Fruit fly (Drosophila melanogaster): ENCODE measurements around the gene CG17177.

- TF ChIP-seq psq (optimal IDR thresholded peaks at IDR 0.05) (no peak), EcR (GFP tag; optimal IDR thresholded peaks at IDR 0.05) (no peak), pan (optimal IDR thresholded peaks at IDR 0.05) (no peak), Dll (optimal IDR thresholded peaks at IDR 0.05) (no peak), CG8478 (optimal IDR thresholded peaks at IDR 0.05) (no peak)
These were observed 46.3 kb downstream of the CG17177 start for dm6 chr3L:14655178-14655577.

Data from whole organism.